Fruit fly (Drosophila melanogaster) whole organism, embryonic: ENCODE data around the gene Hmt4-20.

Source experiments
- Adf1 ChIP-seq: fragments of 200-800 bp; sonication (Bioruptor generic); IDR thresholded peaks from 2 replicates; pipeline ENCODE4 v1.3.6; 2022; ENCODE audit warnings: missing biosample characterization, missing genetic modification characterization
- Bgb ChIP-seq: fragments of 200-800 bp; sonication (Bioruptor generic); IDR thresholded peaks from 2 replicates; pipeline ENCODE4 v1.3.6; 2022; ENCODE audit warnings: missing biosample characterization, missing genetic modification characterization; ENCODE audit not compliant: partially characterized antibody
- CG10274 ChIP-seq: fragments of 200-800 bp; sonication (Bioruptor generic); optimal IDR thresholded peaks from 3 replicates; lab custom pipeline; 2017; ENCODE audit warnings: missing biosample characterization, mild to moderate bottlenecking, missing genetic modification characterization
- CG11398 ChIP-seq: fragments of 200-800 bp; sonication (Bioruptor generic); optimal IDR thresholded peaks from 2 replicates; lab custom pipeline; 2016; ENCODE audit warnings: missing biosample characterization, missing genetic modification characterization
- CG11695 ChIP-seq: fragments of 200-800 bp; sonication (Bioruptor generic); IDR thresholded peaks from 3 replicates; pipeline ENCODE4 v1.3.6; 2022; ENCODE audit warnings: missing biosample characterization, missing genetic modification characterization
- CG12236 ChIP-seq: fragments of 200-800 bp; sonication (Bioruptor generic); optimal IDR thresholded peaks from 2 replicates; lab custom pipeline; 2016; ENCODE audit warnings: missing biosample characterization, missing genetic modification characterization
- CG14667 ChIP-seq: fragments of 200-800 bp; sonication (Bioruptor generic); IDR thresholded peaks from 2 replicates; pipeline ENCODE4 v1.3.6; 2022; ENCODE audit warnings: missing biosample characterization, missing genetic modification characterization
- CG14860 ChIP-seq: fragments of 200-800 bp; sonication (Bioruptor generic); IDR thresholded peaks from 3 replicates; pipeline ENCODE4 v1.3.6; 2022; ENCODE audit warnings: missing biosample characterization, missing genetic modification characterization; ENCODE audit not compliant: partially characterized antibody
- CG15601 ChIP-seq: fragments of 200-800 bp; sonication (Bioruptor generic); optimal IDR thresholded peaks from 3 replicates; lab custom pipeline; 2019; ENCODE audit warnings: missing biosample characterization, mild to moderate bottlenecking, missing genetic modification characterization, moderate library complexity
- CG16813 ChIP-seq: fragments of 200-800 bp; sonication (Bioruptor generic); IDR thresholded peaks from 3 replicates; pipeline ENCODE4 v1.3.6; 2022; ENCODE audit warnings: missing biosample characterization, missing genetic modification characterization; ENCODE audit not compliant: partially characterized antibody
- CG16863 ChIP-seq: fragments of 200-800 bp; sonication (Bioruptor generic); optimal IDR thresholded peaks from 3 replicates; lab custom pipeline; 2016; ENCODE audit warnings: missing biosample characterization, missing genetic modification characterization
- CG17359 ChIP-seq: fragments of 200-800 bp; sonication (Bioruptor generic); optimal IDR thresholded peaks from 3 replicates; lab custom pipeline; 2018; ENCODE audit warnings: missing biosample characterization, mild to moderate bottlenecking, missing genetic modification characterization, moderate library complexity
- CG17361 ChIP-seq: fragments of 200-800 bp; sonication (Bioruptor generic); IDR thresholded peaks from 3 replicates; pipeline ENCODE4 v1.3.6; 2022; ENCODE audit warnings: missing biosample characterization, missing genetic modification characterization
- CG17385 ChIP-seq: fragments of 200-800 bp; sonication (Bioruptor generic); optimal IDR thresholded peaks from 3 replicates; lab custom pipeline; 2018; ENCODE audit warnings: missing biosample characterization, mild to moderate bottlenecking, missing genetic modification characterization
- CG17829 ChIP-seq: fragments of 200-800 bp; optimal IDR thresholded peaks from 2 replicates; lab custom pipeline; 2019; ENCODE audit warnings: missing biosample characterization, mild to moderate bottlenecking, missing genetic modification characterization, moderate library complexity
- CG1792 ChIP-seq: fragments of 200-800 bp; sonication (Bioruptor generic); optimal IDR thresholded peaks from 2 replicates; lab custom pipeline; 2016; ENCODE audit warnings: missing biosample characterization, missing genetic modification characterization
- CG18599 ChIP-seq: fragments of 200-800 bp; sonication (Bioruptor generic); optimal IDR thresholded peaks from 3 replicates; lab custom pipeline; 2017; ENCODE audit warnings: missing biosample characterization, missing genetic modification characterization, mild to moderate bottlenecking, moderate library complexity, missing genetic modification reagents
- CG18764 ChIP-seq: fragments of 200-800 bp; sonication (Bioruptor generic); optimal IDR thresholded peaks from 3 replicates; lab custom pipeline; 2016; ENCODE audit warnings: missing biosample characterization, missing genetic modification characterization
- CG30020 ChIP-seq: fragments of 200-800 bp; optimal IDR thresholded peaks from 2 replicates; lab custom pipeline; 2019; ENCODE audit warnings: missing biosample characterization, mild to moderate bottlenecking, missing genetic modification characterization, moderate library complexity
- CG31388 ChIP-seq: fragments of 200-800 bp; sonication (Bioruptor generic); optimal IDR thresholded peaks from 2 replicates; lab custom pipeline; 2016; ENCODE audit warnings: missing biosample characterization, missing genetic modification characterization
- CG34224 ChIP-seq: fragments of 200-800 bp; sonication (Bioruptor generic); IDR thresholded peaks from 3 replicates; pipeline ENCODE4 v1.3.6; 2022; ENCODE audit warnings: missing biosample characterization, missing genetic modification characterization; ENCODE audit not compliant: partially characterized antibody
- CG3726 ChIP-seq: fragments of 200-800 bp; sonication (Bioruptor generic); IDR thresholded peaks from 3 replicates; pipeline ENCODE4, ENCODE4 v1.3.6; 2022; ENCODE audit warnings: missing biosample characterization, missing genetic modification characterization
- CG6175 ChIP-seq: fragments of 200-800 bp; sonication (Bioruptor generic); IDR thresholded peaks from 3 replicates; pipeline ENCODE4 v1.3.6; 2022; ENCODE audit warnings: missing biosample characterization, missing genetic modification characterization
- CG6272 ChIP-seq: fragments of 200-800 bp; sonication (Bioruptor generic); IDR thresholded peaks from 2 replicates; pipeline ENCODE4 v1.3.6; 2022; ENCODE audit warnings: missing biosample characterization, missing genetic modification characterization
- D19B ChIP-seq: fragments of 200-800 bp; sonication (Bioruptor generic); optimal IDR thresholded peaks from 2 replicates; lab custom pipeline; 2017; ENCODE audit warnings: missing biosample characterization, mild to moderate bottlenecking, missing genetic modification characterization
- Deaf1 ChIP-seq: fragments of 200-800 bp; optimal IDR thresholded peaks from 3 replicates; lab custom pipeline; 2019; ENCODE audit warnings: missing biosample characterization, mild to moderate bottlenecking, missing genetic modification characterization, moderate library complexity
- Dip2 ChIP-seq: fragments of 200-800 bp; sonication (Bioruptor generic); IDR thresholded peaks from 2 replicates; pipeline ENCODE4 v1.3.6; 2022; ENCODE audit warnings: missing biosample characterization, missing genetic modification characterization
- Dip3 ChIP-seq: fragments of 200-800 bp; sonication (Bioruptor generic); optimal IDR thresholded peaks from 3 replicates; lab custom pipeline; 2016; ENCODE audit warnings: missing biosample characterization, missing genetic modification characterization
- Ets97D ChIP-seq: fragments of 200-800 bp; sonication (Bioruptor generic); optimal IDR thresholded peaks from 3 replicates; lab custom pipeline; 2016; ENCODE audit warnings: missing biosample characterization, missing genetic modification characterization
- Gsc ChIP-seq: fragments of 200-800 bp; sonication (Bioruptor generic); IDR thresholded peaks from 2 replicates; pipeline ENCODE4 v1.3.6; 2022; ENCODE audit warnings: missing biosample characterization, missing genetic modification characterization
- H15 ChIP-seq: fragments of 200-800 bp; sonication (Bioruptor generic); IDR thresholded peaks from 3 replicates; pipeline ENCODE4 v1.3.6; 2022; ENCODE audit warnings: missing biosample characterization, missing genetic modification characterization
- Hey ChIP-seq: fragments of 200-800 bp; sonication (Bioruptor generic); optimal IDR thresholded peaks from 3 replicates; lab custom pipeline; 2018; ENCODE audit warnings: missing biosample characterization, mild to moderate bottlenecking, missing genetic modification characterization
- HmgD ChIP-seq: fragments of 200-800 bp; sonication (Bioruptor generic); optimal IDR thresholded peaks from 3 replicates; lab custom pipeline; 2016; ENCODE audit warnings: missing biosample characterization, missing genetic modification characterization
- HmgZ ChIP-seq: fragments of 200-800 bp; sonication (Bioruptor generic); optimal IDR thresholded peaks from 2 replicates; lab custom pipeline; 2018; ENCODE audit warnings: missing biosample characterization, mild to moderate bottlenecking, missing genetic modification characterization
- Hr3 ChIP-seq: fragments of 200-800 bp; sonication (Bioruptor generic); optimal IDR thresholded peaks from 3 replicates; lab custom pipeline; 2016; ENCODE audit warnings: missing biosample characterization, missing genetic modification characterization
- Ptx1 ChIP-seq: fragments of 200-800 bp; sonication (Bioruptor generic); IDR thresholded peaks from 2 replicates; pipeline ENCODE4 v1.3.6; 2022; ENCODE audit warnings: missing biosample characterization, missing genetic modification characterization
- Vsx1 ChIP-seq: fragments of 200-800 bp; sonication (Bioruptor generic); optimal IDR thresholded peaks from 2 replicates; lab custom pipeline; 2017; ENCODE audit warnings: missing biosample characterization, mild to moderate bottlenecking, missing genetic modification characterization, missing genetic modification reagents
- YL-1 ChIP-seq: fragments of 200-800 bp; sonication (Bioruptor generic); optimal IDR thresholded peaks from 3 replicates; lab custom pipeline; 2017; ENCODE audit warnings: missing biosample characterization, mild to moderate bottlenecking, missing genetic modification characterization
- bsh ChIP-seq, 2 experiments: fragments of 200-800 bp; sonication (Bioruptor generic); optimal IDR thresholded peaks; 2 replicates each; lab custom pipeline; 2017 to 2018; ENCODE audit warnings: mild to moderate bottlenecking in 2 of 2, missing biosample characterization in 2 of 2, missing genetic modification characterization in 2 of 2, moderate library complexity in 1 of 2
- ewg ChIP-seq: fragments of 200-800 bp; sonication (Bioruptor generic); optimal IDR thresholded peaks from 3 replicates; lab custom pipeline; 2017; ENCODE audit warnings: mild to moderate bottlenecking, missing biosample characterization, missing genetic modification reagents, missing genetic modification characterization
- fd3F ChIP-seq: fragments of 200-800 bp; sonication (Bioruptor generic); optimal IDR thresholded peaks from 2 replicates; lab custom pipeline; 2018; ENCODE audit warnings: missing biosample characterization, mild to moderate bottlenecking, missing genetic modification characterization, moderate library complexity
- fu2 ChIP-seq: fragments of 200-800 bp; sonication (Bioruptor generic); optimal IDR thresholded peaks from 2 replicates; lab custom pipeline; 2016; ENCODE audit warnings: missing biosample characterization, missing genetic modification characterization
- gcm ChIP-seq: fragments of 200-800 bp; sonication (Bioruptor generic); optimal IDR thresholded peaks from 2 replicates; lab custom pipeline; 2019; ENCODE audit warnings: missing biosample characterization, mild to moderate bottlenecking, missing genetic modification characterization, moderate library complexity
- gfzf ChIP-seq: fragments of 200-800 bp; sonication (Bioruptor generic); optimal IDR thresholded peaks from 2 replicates; lab custom pipeline; 2016; ENCODE audit warnings: missing biosample characterization, mild to moderate bottlenecking, missing genetic modification characterization, moderate library complexity
- gsb ChIP-seq: fragments of 200-800 bp; sonication (Bioruptor generic); IDR thresholded peaks from 2 replicates; pipeline ENCODE4 v1.3.6; 2022; ENCODE audit warnings: missing biosample characterization, missing genetic modification characterization
- ind ChIP-seq: fragments of 200-800 bp; sonication (Bioruptor generic); optimal IDR thresholded peaks from 3 replicates; lab custom pipeline; 2016; ENCODE audit warnings: missing biosample characterization, missing genetic modification characterization
- inv ChIP-seq: fragments of 200-800 bp; sonication (Bioruptor generic); IDR thresholded peaks from 2 replicates; pipeline ENCODE4 v1.3.6; 2022; ENCODE audit warnings: missing biosample characterization, missing genetic modification characterization; ENCODE audit not compliant: partially characterized antibody
- oc ChIP-seq: fragments of 200-800 bp; sonication (Bioruptor generic); optimal IDR thresholded peaks from 2 replicates; lab custom pipeline; 2018; ENCODE audit warnings: missing biosample characterization, mild to moderate bottlenecking, missing genetic modification characterization, moderate library complexity
- pros ChIP-seq: fragments of 200-800 bp; sonication (Bioruptor generic); optimal IDR thresholded peaks from 3 replicates; lab custom pipeline; 2019; ENCODE audit warnings: missing biosample characterization, mild to moderate bottlenecking, missing genetic modification characterization, moderate library complexity
- slp2 ChIP-seq: fragments of 200-800 bp; sonication (Bioruptor generic); optimal IDR thresholded peaks from 2 replicates; lab custom pipeline; 2016; ENCODE audit warnings: missing biosample characterization, missing genetic modification characterization
- stwl ChIP-seq: fragments of 200-800 bp; sonication (Bioruptor generic); optimal IDR thresholded peaks from 3 replicates; lab custom pipeline; 2018; ENCODE audit warnings: missing biosample characterization, mild to moderate bottlenecking, missing genetic modification characterization, moderate library complexity

Hmt4-20 gene

DNA sequence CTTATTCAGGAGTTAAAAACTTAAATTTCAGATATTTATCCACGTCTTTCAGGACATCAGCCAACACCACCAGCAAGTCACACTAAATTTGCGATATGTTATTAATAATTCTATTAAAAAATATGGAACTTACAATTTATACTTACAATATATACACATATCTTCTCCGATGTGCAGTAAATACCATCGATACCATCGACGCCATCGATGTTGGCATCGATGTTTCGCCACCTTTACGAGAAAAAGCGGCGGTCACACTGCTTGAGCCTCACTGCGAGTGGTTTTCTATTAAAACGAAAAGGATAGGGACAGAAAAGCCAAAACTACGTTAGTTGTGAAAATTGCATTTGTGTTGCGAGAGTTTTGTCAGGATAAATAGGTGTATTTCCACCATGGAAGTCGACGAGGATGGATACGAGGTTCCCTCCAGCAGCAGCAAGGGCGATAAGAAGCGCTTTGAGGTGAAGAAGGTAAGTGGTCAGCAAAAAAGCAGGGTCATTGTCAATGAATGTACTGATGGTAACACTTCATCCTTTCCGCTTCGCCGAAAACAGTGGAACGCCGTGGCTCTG is 8.7 kb downstream of the Hmt4-20 start, which contains the start of gene Roc1a (continued):
- TF ChIP-seq CG30020 (tag; lab: Kevin White, UChicago) (peak; percentile 25), CG16813 (GFP tag; lab: Robert Waterston, UW) (peak; percentile 73), CG11695 (GFP tag; lab: Robert Waterston, UW) (no peak), gcm (GFP tag; lab: Kevin White, UChicago) (no peak), Dip3 (no peak), pros (no peak), CG34224 (GFP tag; lab: Robert Waterston, UW) (peak; percentile 25; the same call in 2 of the 3 replicates), CG18599 (GFP tag; lab: Kevin White, UChicago) (no peak), CG17359 (tag; lab: Kevin White, UChicago) (no peak), Bgb (peak; percentile 79), Dip2 (GFP tag; lab: Robert Waterston, UW) (no peak), CG16863 (no peak), CG6272 (GFP tag; lab: Robert Waterston, UW) (no peak), CG3726 (no peak), Vsx1 (GFP tag; lab: Kevin White, UChicago) (no peak), CG31388 (no peak), CG11398 (GFP tag; lab: Kevin White, UChicago) (no peak), CG1792 (GFP tag; lab: Kevin White, UChicago) (no peak), ind (no peak), HmgD (no peak), CG10274 (GFP tag; lab: Kevin White, UChicago) (no peak), HmgZ (no peak), H15 (GFP tag; lab: Robert Waterston, UW) (no peak), oc (no peak), CG17361 (GFP tag; lab: Robert Waterston, UW) (peak; percentile 59; the same call in 1 of the 3 replicates), slp2 (no peak), CG17385 (GFP tag; lab: Kevin White, UChicago) (no peak), YL-1 (GFP tag; lab: Kevin White, UChicago) (peak; percentile 28), Hr3 (peak; percentile 8), Ets97D (GFP tag; lab: Kevin White, UChicago) (no peak), Hey (no peak), CG17829 (tag; lab: Kevin White, UChicago) (no peak), Adf1 (GFP tag; lab: Robert Waterston, UW) (no peak), Deaf1 (no peak), inv (GFP tag; lab: Robert Waterston, UW) (peak; percentile 70), ewg (GFP tag; lab: Kevin White, UChicago) (no peak), CG14860 (GFP tag; lab: Robert Waterston, UW) (peak; percentile 76), Ptx1 (GFP tag; lab: Robert Waterston, UW) (no peak), fd3F (GFP tag; lab: Kevin White, UChicago) (no peak), CG6175 (GFP tag; lab: Robert Waterston, UW) (no peak), CG14667 (GFP tag; lab: Robert Waterston, UW) (no peak), fu2 (GFP tag; lab: Kevin White, UChicago) (no peak), CG18764 (no peak), D19B (GFP tag; lab: Kevin White, UChicago) (no peak), Gsc (no peak), CG12236 (GFP tag; lab: Kevin White, UChicago) (no peak), gfzf (GFP tag; lab: Kevin White, UChicago) (peak; percentile 64), CG15601 (tag; lab: Kevin White, UChicago) (no peak), gsb (no peak), bsh (GFP tag; optimal IDR thresholded peaks at IDR 0.05; lab: Kevin White, UChicago) (no peak), stwl (tag; lab: Kevin White, UChicago) (no peak)
